Worm (Caenorhabditis elegans) whole organism, late embryonic: Measurements from ENCODE around the gene B0198.2.

Experiments used
- ceh-45 ChIP-seq: fragments of 200-800 bp; sonication (Bioruptor generic); IDR thresholded peaks from 2 replicates; pipeline ENCODE4 v1.3.6; 2022; ENCODE audit warnings: missing genetic modification reagents, missing genetic modification characterization, missing compliant biosample characterization
- eyg-1 ChIP-seq: sonication (generic microtip); optimal IDR thresholded peaks from 2 replicates; lab custom pipeline; 2016; ENCODE audit warnings: missing genotype, missing genetic modification characterization, missing compliant biosample characterization
- hlh-15 ChIP-seq: sonication (generic microtip); optimal IDR thresholded peaks from 2 replicates; lab custom pipeline; 2016; ENCODE audit warnings: missing genetic modification characterization, missing compliant biosample characterization
- lim-6 ChIP-seq: sonication (generic microtip); optimal IDR thresholded peaks from 2 replicates; lab custom pipeline; 2016; ENCODE audit warnings: missing genetic modification characterization, missing compliant biosample characterization
- pag-3 ChIP-seq: sonication (generic microtip); optimal IDR thresholded peaks from 2 replicates; lab custom pipeline; 2016; ENCODE audit warnings: missing compliant biosample characterization, missing genetic modification characterization, borderline replicate concordance
- pha-4 ChIP-seq: fragments of 150-350 bp; optimal IDR thresholded peaks from 2 replicates; lab custom pipeline; 2018; ENCODE audit warnings: missing biosample characterization, missing genetic modification reagents, missing genetic modification characterization
- pqm-1 ChIP-seq: sonication (generic microtip); optimal IDR thresholded peaks from 2 replicates; lab custom pipeline; 2016; ENCODE audit warnings: missing genetic modification characterization, missing compliant biosample characterization
- pros-1 ChIP-seq: fragments of 150-350 bp; optimal IDR thresholded peaks from 2 replicates; lab custom pipeline; 2014; ENCODE audit warnings: missing biosample characterization, missing genetic modification reagents, missing genetic modification characterization
- zip-5 ChIP-seq: sonication (generic microtip); optimal IDR thresholded peaks from 2 replicates; lab custom pipeline; 2016; ENCODE audit warnings: missing genetic modification characterization, missing compliant biosample characterization

DNA sequence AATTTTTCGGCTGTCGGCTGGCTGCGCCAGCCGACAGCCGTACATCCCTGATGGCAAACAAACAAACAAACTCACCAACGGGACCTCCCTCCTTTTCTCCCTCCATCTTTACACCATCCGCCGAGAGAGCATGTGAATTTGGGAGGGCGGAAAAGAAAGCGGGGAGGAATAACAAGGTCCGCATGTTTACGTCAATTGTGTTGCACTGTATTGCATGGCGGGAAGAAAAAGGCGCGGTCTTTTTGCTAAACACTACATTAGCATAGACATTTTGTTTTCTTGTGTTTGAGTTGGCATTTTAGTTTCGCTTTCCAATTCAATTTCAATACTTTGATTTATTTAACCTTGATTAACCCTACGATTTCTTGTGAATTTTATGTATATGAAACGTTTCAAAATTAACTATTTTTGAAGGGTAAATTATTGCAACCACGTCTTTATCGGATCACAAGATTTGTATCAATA, 37.6 kb upstream of the B0198.2 start, which contains the start of gene C49F5.6:
- no peak for TF ChIP-seq pag-3 (tag; lab: Kevin White, UChicago)
- no peak for TF ChIP-seq pros-1 (tag; lab: Kevin White, UChicago)
- TF ChIP-seq zip-5 (tag; lab: Kevin White, UChicago): no peak
- no peak for TF ChIP-seq eyg-1 (tag; lab: Kevin White, UChicago)
- no peak for TF ChIP-seq pha-4 (tag; lab: Kevin White, UChicago)
- TF ChIP-seq lim-6 (tag; lab: Kevin White, UChicago): no peak
- TF ChIP-seq hlh-15: no peak
- TF ChIP-seq ceh-45 (GFP tag; lab: Robert Waterston, UW): no peak
- TF ChIP-seq pqm-1 (tag; lab: Kevin White, UChicago): no peak
